Worm (Caenorhabditis elegans) whole organism, early embryonic: ENCODE data around the gene ZK666.4.

Experiments
- B0310.2 ChIP-seq: sonication (generic microtip); optimal IDR thresholded peaks from 2 replicates; lab custom pipeline; 2016; ENCODE audit warnings: mild to moderate bottlenecking, missing genetic modification characterization, missing compliant biosample characterization
- F13C5.2 ChIP-seq: sonication (generic microtip); optimal IDR thresholded peaks from 2 replicates; lab custom pipeline; 2017; ENCODE audit warnings: mild to moderate bottlenecking, missing genetic modification characterization, inconsistent platforms, missing compliant biosample characterization
- aly-1 ChIP-seq: sonication (generic microtip); optimal IDR thresholded peaks from 2 replicates; lab custom pipeline; 2016; ENCODE audit warnings: missing genetic modification characterization, missing compliant biosample characterization
- ama-1 ChIP-seq: fragments of 150-350 bp; optimal IDR thresholded peaks from 2 replicates; lab custom pipeline; 2014
- ceh-13 ChIP-seq: fragments of 200-800 bp; sonication (Bioruptor generic); optimal IDR thresholded peaks from 2 replicates; lab custom pipeline; 2018; ENCODE audit warnings: mild to moderate bottlenecking, missing genetic modification characterization, missing compliant biosample characterization
- ceh-36 ChIP-seq: sonication (generic microtip); optimal IDR thresholded peaks from 2 replicates; lab custom pipeline; 2016; ENCODE audit warnings: missing genetic modification characterization, inconsistent platforms, missing compliant biosample characterization
- ets-7 ChIP-seq: sonication (generic microtip); optimal IDR thresholded peaks from 2 replicates; lab custom pipeline; 2016; ENCODE audit warnings: missing genotype, missing genetic modification characterization, missing compliant biosample characterization
- flt-1 ChIP-seq: fragments of 200-800 bp; sonication (Bioruptor generic); IDR thresholded peaks from 2 replicates; pipeline ENCODE4 v1.3.6; 2022; ENCODE audit warnings: missing genetic modification characterization, missing compliant biosample characterization
- hmbx-1 ChIP-seq: sonication (generic microtip); optimal IDR thresholded peaks from 2 replicates; lab custom pipeline; 2016; ENCODE audit warnings: mild to moderate bottlenecking, missing genetic modification characterization, missing compliant biosample characterization
- hmg-4 ChIP-seq: fragments of 200-800 bp; sonication (Bioruptor generic); optimal IDR thresholded peaks from 2 replicates; lab custom pipeline; 2018; ENCODE audit warnings: mild to moderate bottlenecking, missing genetic modification characterization, missing compliant biosample characterization
- hnd-1 ChIP-seq: sonication (generic microtip); optimal IDR thresholded peaks from 2 replicates; lab custom pipeline; 2016; ENCODE audit warnings: missing genetic modification characterization, missing compliant biosample characterization
- pes-1 ChIP-seq: fragments of 200-800 bp; sonication (Bioruptor generic); IDR thresholded peaks from 2 replicates; pipeline ENCODE4 v1.3.6; 2022; ENCODE audit warnings: missing genetic modification reagents, missing genetic modification characterization, missing compliant biosample characterization
- scrt-1 ChIP-seq: fragments of 200-800 bp; sonication (Bioruptor generic); IDR thresholded peaks from 2 replicates; pipeline ENCODE4 v1.3.6; 2022; ENCODE audit warnings: missing genetic modification characterization, missing compliant biosample characterization
- sea-1 ChIP-seq: fragments of 200-800 bp; sonication (Bioruptor generic); conservative IDR thresholded peaks from 2 replicates; pipeline ENCODE4 v1.3.6; 2022; ENCODE audit warnings: missing genetic modification characterization, missing compliant biosample characterization
- tbx-11 ChIP-seq: fragments of 200-800 bp; sonication (Bioruptor generic); IDR thresholded peaks from 2 replicates; pipeline ENCODE4 v1.3.6; 2022; ENCODE audit warnings: missing genetic modification characterization, missing compliant biosample characterization
- tbx-37 ChIP-seq: fragments of 200-800 bp; sonication (Bioruptor generic); conservative IDR thresholded peaks from 2 replicates; pipeline ENCODE4 v1.3.6; 2022; ENCODE audit warnings: missing genetic modification reagents, missing genetic modification characterization, missing compliant biosample characterization
- tra-4 ChIP-seq: sonication (generic microtip); optimal IDR thresholded peaks from 2 replicates; lab custom pipeline; 2017; ENCODE audit warnings: missing genetic modification characterization, missing compliant biosample characterization

Gene ZK666.4

DNA sequence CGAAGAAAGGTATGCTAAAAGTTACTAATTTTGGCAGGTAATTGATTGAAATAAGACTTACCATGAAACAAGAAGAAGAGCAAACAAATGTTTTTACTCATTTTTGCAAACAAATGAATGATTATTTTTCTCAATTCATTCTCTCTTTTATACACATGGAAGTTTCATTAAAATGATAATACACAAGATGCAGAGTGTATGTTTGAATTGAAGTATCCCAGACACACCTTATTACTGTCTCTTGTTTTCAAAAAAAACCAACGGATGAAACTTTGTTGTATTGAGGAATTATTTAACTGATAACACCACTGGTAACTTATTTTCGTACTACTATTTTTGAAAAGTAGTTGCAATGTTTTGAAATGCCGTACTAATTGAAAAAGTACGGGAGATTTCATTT lies 2.3 kb downstream of the ZK666.4 start, which contains the start of gene clec-59:
clec-59 (minus strand) TSS at position 101 of the 400 bp plus-strand sequence.
- no peak for TF ChIP-seq hmbx-1 (tag; lab: Kevin White, UChicago)

ce11 chrII:10480043-10480442 lies 3.0 kb downstream of the ZK666.4 start:
- no peak for TF ChIP-seq pes-1 (GFP tag; lab: Robert Waterston, UW)

ce11 chrII:10481824-10482556 lies 4.9 kb downstream of the ZK666.4 start, which contains the start of the genes clec-60 and ZK666.11:
Gene clec-60 (minus strand): TSS chrII:10481874.
Gene ZK666.11 (plus strand): TSS chrII:10482522.
- TF ChIP-seq tra-4 (tag; lab: Kevin White, UChicago) (no peak), F13C5.2 (no peak), tbx-11 (no peak), ets-7 (tag; lab: Kevin White, UChicago) (no peak), hnd-1 (no peak), ama-1 (lab: Kevin White, UChicago) (no peak), pes-1 (GFP tag; lab: Robert Waterston, UW) (no peak), flt-1 (GFP tag; lab: Robert Waterston, UW) (no peak), ceh-13 (GFP tag; lab: Kevin White, UChicago) (no peak), ceh-36 (tag; lab: Kevin White, UChicago) (no peak), B0310.2 (no peak), aly-1 (no peak), tbx-37 (GFP tag; lab: Robert Waterston, UW) (no peak), sea-1 (no peak), hmg-4 (GFP tag; lab: Kevin White, UChicago) (no peak), hmbx-1 (tag; lab: Kevin White, UChicago) (no peak), scrt-1 (GFP tag; lab: Robert Waterston, UW) (no peak)

ce11 chrII:10482899-10483298 lies 5.8 kb downstream of the ZK666.4 start:
- no peak for TF ChIP-seq B0310.2
- no peak for TF ChIP-seq F13C5.2
- no peak for TF ChIP-seq flt-1 (GFP tag; lab: Robert Waterston, UW)
- no peak for TF ChIP-seq hmg-4 (GFP tag; lab: Kevin White, UChicago)
- no peak for TF ChIP-seq sea-1
- no peak for TF ChIP-seq hmbx-1 (tag; lab: Kevin White, UChicago)
- TF ChIP-seq aly-1: no peak
- no peak for TF ChIP-seq ceh-36 (tag; lab: Kevin White, UChicago)
- TF ChIP-seq tra-4 (tag; lab: Kevin White, UChicago): no peak
- no peak for TF ChIP-seq ama-1 (lab: Kevin White, UChicago)
- no peak for TF ChIP-seq tbx-11
- no peak for TF ChIP-seq tbx-37 (GFP tag; lab: Robert Waterston, UW)
- TF ChIP-seq scrt-1 (GFP tag; lab: Robert Waterston, UW): no peak
- TF ChIP-seq ets-7 (tag; lab: Kevin White, UChicago): no peak
- TF ChIP-seq hnd-1: no peak
- TF ChIP-seq pes-1 (GFP tag; lab: Robert Waterston, UW): no peak

DNA sequence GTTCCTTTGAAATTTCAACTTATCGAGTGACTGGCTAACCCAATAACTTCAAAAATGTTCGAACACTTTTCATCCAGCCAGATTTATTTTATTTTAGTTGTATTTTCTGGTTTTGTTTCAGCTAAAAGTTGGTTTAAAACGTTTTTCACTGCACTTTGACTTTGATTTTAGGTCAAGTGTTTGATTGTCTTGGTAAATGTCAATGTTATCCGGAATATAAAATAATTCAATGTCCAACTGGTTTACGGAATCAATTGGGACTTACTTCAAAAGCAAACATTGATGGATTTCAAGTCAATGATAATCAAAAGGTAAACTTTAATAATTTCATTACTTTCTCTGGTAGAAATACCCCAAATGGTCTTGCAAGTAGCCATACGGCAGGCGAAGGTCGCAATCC lies 6.8 kb downstream of the ZK666.4 start:
- TF ChIP-seq ceh-36 (tag; lab: Kevin White, UChicago) (no peak), hmg-4 (GFP tag; lab: Kevin White, UChicago) (no peak), aly-1 (no peak), ama-1 (lab: Kevin White, UChicago) (no peak), F13C5.2 (no peak), ceh-13 (GFP tag; lab: Kevin White, UChicago) (no peak)

DNA sequence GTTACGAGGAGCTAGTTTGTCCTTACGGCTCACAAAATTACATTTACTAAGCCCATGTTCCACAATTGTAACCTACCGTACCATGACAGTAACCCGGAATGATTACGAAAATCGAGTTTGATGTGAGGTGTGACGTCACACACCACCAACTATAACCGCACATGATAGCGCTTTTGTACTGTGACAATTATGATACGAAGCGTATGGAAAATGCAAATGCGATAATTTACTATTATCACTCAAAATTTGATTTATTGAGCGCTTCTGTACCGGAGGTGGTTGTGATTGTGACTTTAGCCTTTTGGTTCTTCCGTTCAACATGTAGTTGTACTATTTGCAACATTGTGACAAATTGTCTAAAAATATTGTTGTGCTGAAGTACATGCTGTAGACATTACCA lies 8.6 kb downstream of the ZK666.4 start:
- TF ChIP-seq tbx-37 (GFP tag; lab: Robert Waterston, UW): no peak
- TF ChIP-seq sea-1: no peak
- TF ChIP-seq pes-1 (GFP tag; lab: Robert Waterston, UW): no peak
- TF ChIP-seq hmbx-1 (tag; lab: Kevin White, UChicago): no peak
- TF ChIP-seq ceh-13 (GFP tag; lab: Kevin White, UChicago): no peak
- no peak for TF ChIP-seq tbx-11
- no peak for TF ChIP-seq hnd-1
- no peak for TF ChIP-seq F13C5.2
- no peak for TF ChIP-seq flt-1 (GFP tag; lab: Robert Waterston, UW)
- TF ChIP-seq tra-4 (tag; lab: Kevin White, UChicago): no peak
- TF ChIP-seq ceh-36 (tag; lab: Kevin White, UChicago): no peak
- TF ChIP-seq aly-1: no peak
- TF ChIP-seq ets-7 (tag; lab: Kevin White, UChicago): no peak
- no peak for TF ChIP-seq B0310.2
- TF ChIP-seq hmg-4 (GFP tag; lab: Kevin White, UChicago): no peak
- no peak for TF ChIP-seq ama-1 (lab: Kevin White, UChicago)
- no peak for TF ChIP-seq scrt-1 (GFP tag; lab: Robert Waterston, UW)

ce11 chrII:10486738-10487137 lies 9.7 kb downstream of the ZK666.4 start, which contains the start of gene ZK666.15:
Gene ZK666.15 (plus strand): TSS chrII:10487038.
- TF ChIP-seq B0310.2 (no peak), hmg-4 (GFP tag; lab: Kevin White, UChicago) (no peak), ceh-13 (GFP tag; lab: Kevin White, UChicago) (no peak), hmbx-1 (tag; lab: Kevin White, UChicago) (no peak), ama-1 (lab: Kevin White, UChicago) (no peak), tbx-11 (no peak), F13C5.2 (no peak), pes-1 (GFP tag; lab: Robert Waterston, UW) (no peak), scrt-1 (GFP tag; lab: Robert Waterston, UW) (no peak), tra-4 (tag; lab: Kevin White, UChicago) (no peak), hnd-1 (no peak), ceh-36 (tag; lab: Kevin White, UChicago) (no peak), ets-7 (tag; lab: Kevin White, UChicago) (no peak), sea-1 (no peak), tbx-37 (GFP tag; lab: Robert Waterston, UW) (no peak), aly-1 (no peak), flt-1 (GFP tag; lab: Robert Waterston, UW) (no peak)
